Fruit fly (Drosophila melanogaster) whole organism, wandering third instar larva: ENCODE data around the gene CG14118.

ENCODE experiments used
- CG32264 ChIP-seq: fragments of 200-800 bp; sonication (Bioruptor generic); optimal IDR thresholded peaks from 2 replicates; lab custom pipeline; 2016; ENCODE audit warnings: missing biosample characterization, missing genetic modification characterization
- Vsx2 ChIP-seq: fragments of 200-300, 225-300 bp; sonication (Bioruptor generic); optimal IDR thresholded peaks from 2 replicates; lab custom pipeline; 2018; ENCODE audit warnings: missing biosample characterization, missing genetic modification characterization; ENCODE audit not compliant: partially characterized antibody
- dsf ChIP-seq: sonication (Bioruptor generic); optimal IDR thresholded peaks from 2 replicates; lab custom pipeline; 2016; ENCODE audit warnings: missing biosample characterization, missing genetic modification characterization, borderline replicate concordance
- ey ChIP-seq: fragments of 200-800 bp; sonication (Bioruptor generic); optimal IDR thresholded peaks from 2 replicates; lab custom pipeline; 2016; ENCODE audit warnings: missing biosample characterization, missing genetic modification characterization
- h ChIP-seq: fragments of 200-800 bp; sonication (Bioruptor generic); optimal IDR thresholded peaks from 3 replicates; lab custom pipeline; 2016; ENCODE audit warnings: missing biosample characterization, mild to moderate bottlenecking, missing genetic modification characterization
- tai ChIP-seq: sonication (Bioruptor generic); optimal IDR thresholded peaks from 2 replicates; lab custom pipeline; 2016; ENCODE audit warnings: missing biosample characterization, missing genetic modification characterization
- usp ChIP-seq: fragments of >200 bp; optimal IDR thresholded peaks from 2 replicates; lab custom pipeline; 2017; ENCODE audit warnings: missing biosample characterization, missing genetic modification characterization

DNA sequence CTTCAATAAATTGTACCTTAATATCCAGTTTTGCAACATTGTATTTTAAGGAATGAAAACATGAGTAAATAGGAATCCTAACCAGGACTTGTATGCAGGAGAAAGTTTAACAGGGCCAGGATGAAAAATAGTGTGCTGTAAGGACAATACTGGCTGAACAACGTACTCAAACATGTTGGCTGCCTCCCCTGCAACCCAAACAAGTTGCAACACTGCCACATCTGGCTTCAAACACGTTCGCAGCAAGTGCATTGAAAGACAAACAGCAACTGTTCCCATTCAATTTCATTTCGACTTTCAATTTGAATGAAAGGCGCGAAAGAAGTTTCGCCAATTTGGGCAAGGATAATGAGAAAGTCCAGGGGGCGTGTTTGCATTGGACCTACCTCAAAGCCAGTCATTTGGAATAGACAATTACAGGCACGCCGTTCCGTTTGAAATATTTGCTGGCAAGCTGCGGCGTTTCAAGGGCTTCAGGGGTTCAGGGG is 24.5 kb upstream of the CG14118 start:
- TF ChIP-seq Vsx2 (GFP tag; lab: Kevin White, UChicago) (no peak), tai (no peak), h (GFP tag; lab: Kevin White, UChicago) (no peak), ey (GFP tag; lab: Kevin White, UChicago) (no peak), usp (GFP tag; lab: Kevin White, UChicago) (no peak), CG32264 (no peak), dsf (GFP tag; lab: Kevin White, UChicago) (no peak)
